Worm (Caenorhabditis elegans) whole organism, young adult: ENCODE results near the gene C07B5.8.

Experiments
- B0035.1 ChIP-seq: sonication (generic microtip); optimal IDR thresholded peaks from 2 replicates; lab custom pipeline; 2016; ENCODE audit warnings: missing genetic modification characterization, mild to moderate bottlenecking, missing compliant biosample characterization, missing genotype, missing genetic modification reagents
- ZK185.1 ChIP-seq: sonication (generic microtip); optimal IDR thresholded peaks from 2 replicates; lab custom pipeline; 2016; ENCODE audit warnings: mild to moderate bottlenecking, missing genetic modification characterization, missing compliant biosample characterization; ENCODE audit not compliant: poor library complexity, severe bottlenecking
- ama-1 ChIP-seq, 3 experiments: fragments of 150-350 bp in 1 of 3; sonication (generic microtip) in 2 of 3; optimal IDR thresholded peaks; 2 replicates each; lab custom pipeline; 2014 to 2018; ENCODE audit warnings: missing biosample characterization in 2 of 3, missing genetic modification characterization in 2 of 3, missing genetic modification reagents in 2 of 3
- dpl-1 ChIP-seq: fragments of 150-350 bp; optimal IDR thresholded peaks from 2 replicates; lab custom pipeline; 2014; ENCODE audit warnings: missing biosample characterization, missing genetic modification reagents, missing genetic modification characterization
- efl-1 ChIP-seq: fragments of 150-350 bp; optimal IDR thresholded peaks from 2 replicates; lab custom pipeline; 2014; ENCODE audit warnings: missing biosample characterization, missing genetic modification reagents, missing genetic modification characterization
- ekl-4 ChIP-seq: fragments of 200-800 bp; sonication (Bioruptor generic); IDR thresholded peaks from 2 replicates; pipeline ENCODE4 v1.3.6; 2022; ENCODE audit warnings: missing genetic modification reagents, missing genetic modification characterization, missing compliant biosample characterization
- lin-35 ChIP-seq, 3 experiments: fragments of 150-350 bp in 2 of 3; sonication (generic microtip) in 1 of 3; optimal IDR thresholded peaks; 2 replicates each; lab custom pipeline; 2014 to 2018; ENCODE audit warnings: missing biosample characterization in 3 of 3, missing genetic modification characterization in 3 of 3, missing genetic modification reagents in 3 of 3
- nfyb-1 ChIP-seq: fragments of 200-800 bp; sonication (Bioruptor generic); IDR thresholded peaks from 2 replicates; pipeline ENCODE4 v1.3.6; 2022; ENCODE audit warnings: missing genetic modification reagents, missing genetic modification characterization, missing compliant biosample characterization

- no peak for TF ChIP-seq dpl-1 (GFP tag; lab: Kevin White, UChicago)
- no peak for TF ChIP-seq nfyb-1 (GFP tag; lab: Robert Waterston, UW)
- TF ChIP-seq lin-35 (GFP tag; optimal IDR thresholded peaks at IDR 0.05; lab: Kevin White, UChicago) = no peak
- TF ChIP-seq ekl-4 (GFP tag; lab: Robert Waterston, UW) = no peak
- no peak for TF ChIP-seq ZK185.1 (tag; lab: Kevin White, UChicago)
- no peak for TF ChIP-seq ama-1 (optimal IDR thresholded peaks at IDR 0.05; lab: Kevin White, UChicago)
- TF ChIP-seq ama-1 (GFP tag; optimal IDR thresholded peaks at IDR 0.05; lab: Kevin White, UChicago) = no peak
- TF ChIP-seq B0035.1 (tag; lab: Kevin White, UChicago) = no peak
- no peak for TF ChIP-seq efl-1 (GFP tag; lab: Kevin White, UChicago)
Observed at ce11 chrX:9504221-9504620, 32.3 kb downstream of the C07B5.8 start.
